Fruit fly (Drosophila melanogaster) whole organism, embryonic: ENCODE measurements around the gene CG11842.

ENCODE experiments used
- BEAF-32 ChIP-seq: fragments of 200-800 bp; sonication (Bioruptor generic); optimal IDR thresholded peaks from 3 replicates; lab custom pipeline; 2017; ENCODE audit warnings: missing biosample characterization, missing genetic modification characterization, mild to moderate bottlenecking, moderate library complexity, missing genetic modification reagents
- BtbVII ChIP-seq: fragments of 200-800 bp; sonication (Bioruptor generic); optimal IDR thresholded peaks from 3 replicates; lab custom pipeline; 2017; ENCODE audit warnings: missing biosample characterization, mild to moderate bottlenecking, missing genetic modification characterization
- CG10654 ChIP-seq: fragments of 200-800 bp; sonication (Bioruptor generic); optimal IDR thresholded peaks from 2 replicates; lab custom pipeline; 2016; ENCODE audit warnings: missing biosample characterization, missing genetic modification characterization
- CG10959 ChIP-seq: fragments of 200-800 bp; sonication (Bioruptor generic); IDR thresholded peaks from 2 replicates; pipeline ENCODE4 v1.3.6; 2022; ENCODE audit warnings: missing biosample characterization, missing genetic modification characterization
- CG12744 ChIP-seq: fragments of 200-800 bp; sonication (Bioruptor generic); optimal IDR thresholded peaks from 2 replicates; lab custom pipeline; 2016; ENCODE audit warnings: missing biosample characterization, missing genetic modification characterization
- CG13287 ChIP-seq: fragments of 200-800 bp; sonication (Bioruptor generic); IDR thresholded peaks from 2 replicates; pipeline ENCODE4 v1.3.6; 2022; ENCODE audit warnings: missing biosample characterization, missing genetic modification characterization; ENCODE audit not compliant: partially characterized antibody
- CG14667 ChIP-seq: fragments of 200-800 bp; sonication (Bioruptor generic); IDR thresholded peaks from 2 replicates; pipeline ENCODE4 v1.3.6; 2022; ENCODE audit warnings: missing biosample characterization, missing genetic modification characterization
- CG14965 ChIP-seq: fragments of 200-800 bp; sonication (Bioruptor generic); optimal IDR thresholded peaks from 2 replicates; lab custom pipeline; 2016; ENCODE audit warnings: missing biosample characterization, missing genetic modification characterization, borderline replicate concordance
- CG15073 ChIP-seq: fragments of 200-800 bp; sonication (Bioruptor generic); optimal IDR thresholded peaks from 2 replicates; lab custom pipeline; 2016; ENCODE audit warnings: missing biosample characterization, missing genetic modification characterization
- CG17328 ChIP-seq: fragments of 200-800 bp; sonication (Bioruptor generic); IDR thresholded peaks from 2 replicates; pipeline ENCODE4 v1.3.6; 2022; ENCODE audit warnings: missing biosample characterization, missing genetic modification characterization
- CG17361 ChIP-seq: fragments of 200-800 bp; sonication (Bioruptor generic); IDR thresholded peaks from 3 replicates; pipeline ENCODE4 v1.3.6; 2022; ENCODE audit warnings: missing biosample characterization, missing genetic modification characterization
- CG17385 ChIP-seq: fragments of 200-800 bp; sonication (Bioruptor generic); optimal IDR thresholded peaks from 3 replicates; lab custom pipeline; 2018; ENCODE audit warnings: missing biosample characterization, mild to moderate bottlenecking, missing genetic modification characterization
- CG2678 ChIP-seq: fragments of 200-800 bp; sonication (Bioruptor generic); optimal IDR thresholded peaks from 3 replicates; lab custom pipeline; 2019; ENCODE audit warnings: missing biosample characterization, mild to moderate bottlenecking, missing genetic modification characterization, moderate library complexity
- CG31441 ChIP-seq: fragments of 200-800 bp; sonication (Bioruptor generic); IDR thresholded peaks from 2 replicates; pipeline ENCODE4 v1.3.6; 2022; ENCODE audit warnings: missing biosample characterization, missing genetic modification characterization
- CG34224 ChIP-seq: fragments of 200-800 bp; sonication (Bioruptor generic); IDR thresholded peaks from 3 replicates; pipeline ENCODE4 v1.3.6; 2022; ENCODE audit warnings: missing biosample characterization, missing genetic modification characterization; ENCODE audit not compliant: partially characterized antibody
- CG34376 ChIP-seq: fragments of 200-800 bp; sonication (Bioruptor generic); optimal IDR thresholded peaks from 2 replicates; lab custom pipeline; 2018; ENCODE audit warnings: missing biosample characterization, mild to moderate bottlenecking, missing genetic modification characterization
- CG34422 ChIP-seq: fragments of 200-800 bp; sonication (Bioruptor generic); IDR thresholded peaks from 3 replicates; pipeline ENCODE4 v1.3.6; 2022; ENCODE audit warnings: missing biosample characterization, missing genetic modification characterization
- CG3726 ChIP-seq: fragments of 200-800 bp; sonication (Bioruptor generic); IDR thresholded peaks from 3 replicates; pipeline ENCODE4, ENCODE4 v1.3.6; 2022; ENCODE audit warnings: missing biosample characterization, missing genetic modification characterization
- CG7271 ChIP-seq: fragments of 200-800 bp; sonication (Bioruptor generic); optimal IDR thresholded peaks from 2 replicates; lab custom pipeline; 2018; ENCODE audit warnings: missing biosample characterization, mild to moderate bottlenecking, missing genetic modification characterization, moderate library complexity
- CG8290 ChIP-seq, 3 experiments: fragments of 200-800 bp; sonication (Bioruptor generic); optimal IDR thresholded peaks; 2 replicates each; lab custom pipeline; 2016 to 2019; ENCODE audit warnings: missing biosample characterization in 3 of 3, missing genetic modification characterization in 3 of 3, mild to moderate bottlenecking in 2 of 3, moderate library complexity in 1 of 3
- CG8924 ChIP-seq: fragments of 200-800 bp; optimal IDR thresholded peaks from 3 replicates; lab custom pipeline; 2019; ENCODE audit warnings: missing biosample characterization, mild to moderate bottlenecking, missing genetic modification characterization, moderate library complexity
- Dfd ChIP-seq, 2 experiments: fragments of >200 bp; optimal IDR thresholded peaks; 2 replicates each; lab custom pipeline; 2017; ENCODE audit warnings: missing biosample characterization in 2 of 2, missing genetic modification characterization in 2 of 2
- Dll ChIP-seq: fragments of 200-800 bp; sonication (Bioruptor generic); IDR thresholded peaks from 4 replicates; pipeline ENCODE4 v1.3.6; 2022; ENCODE audit warnings: missing biosample characterization, missing genetic modification characterization; ENCODE audit not compliant: partially characterized antibody
- Dp ChIP-seq: fragments of 200-800 bp; sonication (Bioruptor generic); optimal IDR thresholded peaks from 2 replicates; lab custom pipeline; 2018; ENCODE audit warnings: missing biosample characterization, mild to moderate bottlenecking, missing genetic modification characterization, moderate library complexity
- Dref ChIP-seq: fragments of 200-800 bp; sonication (Bioruptor generic); IDR thresholded peaks from 2 replicates; pipeline ENCODE4 v1.3.6; 2022; ENCODE audit warnings: missing biosample characterization, missing genetic modification characterization
- E2f2 ChIP-seq: fragments of 200-800 bp; sonication (Bioruptor generic); IDR thresholded peaks from 2 replicates; pipeline ENCODE4 v1.3.6; 2022; ENCODE audit warnings: missing biosample characterization, missing genetic modification characterization
- ERR ChIP-seq: fragments of 200-800 bp; sonication (Bioruptor generic); optimal IDR thresholded peaks from 2 replicates; lab custom pipeline; 2016; ENCODE audit warnings: missing biosample characterization, missing genetic modification characterization
- Ets97D ChIP-seq: fragments of 200-800 bp; sonication (Bioruptor generic); optimal IDR thresholded peaks from 3 replicates; lab custom pipeline; 2016; ENCODE audit warnings: missing biosample characterization, missing genetic modification characterization
- Hr51 ChIP-seq, 2 experiments: fragments of 200-800 bp; sonication (Bioruptor generic); optimal IDR thresholded peaks; 2 replicates in 1 of 2; 3 replicates in 1 of 2; lab custom pipeline; 2016 to 2018; ENCODE audit warnings: missing biosample characterization in 2 of 2, missing genetic modification characterization in 2 of 2, mild to moderate bottlenecking in 1 of 2, moderate library complexity in 1 of 2
- Med ChIP-seq: fragments of 200-800 bp; sonication (Bioruptor generic); peaks from one replicate; lab custom pipeline; 2016; ENCODE audit warnings: missing biosample characterization, missing genetic modification characterization, mild to moderate bottlenecking, inconsistent platforms, moderate library complexity
- Meics ChIP-seq: fragments of 200-800 bp; sonication (Bioruptor generic); optimal IDR thresholded peaks from 2 replicates; lab custom pipeline; 2017; ENCODE audit warnings: missing biosample characterization, mild to moderate bottlenecking, missing genetic modification characterization
- Nf-YB ChIP-seq: fragments of 200-800 bp; sonication (Bioruptor generic); optimal IDR thresholded peaks from 3 replicates; lab custom pipeline; 2019; ENCODE audit warnings: missing biosample characterization, mild to moderate bottlenecking, missing genetic modification characterization, moderate library complexity
- bcd ChIP-seq: fragments of 200-800 bp; sonication (Bioruptor generic); optimal IDR thresholded peaks from 2 replicates; lab custom pipeline; 2017; ENCODE audit warnings: missing biosample characterization, mild to moderate bottlenecking, missing genetic modification characterization
- dm ChIP-seq: fragments of 200-800 bp; sonication (Bioruptor generic); optimal IDR thresholded peaks from 3 replicates; lab custom pipeline; 2016; ENCODE audit warnings: missing biosample characterization, missing genetic modification characterization
- dpn ChIP-seq, 2 experiments: fragments of 200-800 bp; sonication (Bioruptor generic); optimal IDR thresholded peaks; 3 replicates each; lab custom pipeline; 2016; ENCODE audit warnings: missing biosample characterization in 2 of 2, missing genetic modification characterization in 2 of 2
- fd3F ChIP-seq: fragments of 200-800 bp; sonication (Bioruptor generic); optimal IDR thresholded peaks from 2 replicates; lab custom pipeline; 2018; ENCODE audit warnings: missing biosample characterization, mild to moderate bottlenecking, missing genetic modification characterization, moderate library complexity
- gce ChIP-seq: fragments of 200-800 bp; sonication (Bioruptor generic); IDR thresholded peaks from 3 replicates; pipeline ENCODE4 v1.3.6; 2022; ENCODE audit warnings: missing biosample characterization, missing genetic modification characterization
- h ChIP-seq: fragments of >200 bp; optimal IDR thresholded peaks from 2 replicates; lab custom pipeline; 2017
- her ChIP-seq: fragments of 200-800 bp; sonication (Bioruptor generic); optimal IDR thresholded peaks from 2 replicates; lab custom pipeline; 2016; ENCODE audit warnings: missing biosample characterization, missing genetic modification characterization
- ken ChIP-seq: fragments of 200-800 bp; sonication (Bioruptor generic); IDR thresholded peaks from 3 replicates; pipeline ENCODE4 v1.3.6; 2022; ENCODE audit warnings: missing biosample characterization, missing genetic modification characterization
- knrl ChIP-seq: fragments of 200-800 bp; sonication (Bioruptor generic); IDR thresholded peaks from 3 replicates; pipeline ENCODE4 v1.3.6; 2022; ENCODE audit warnings: missing biosample characterization, missing genetic modification characterization; ENCODE audit not compliant: partially characterized antibody
- onecut ChIP-seq: fragments of 200-800 bp; sonication (Bioruptor generic); IDR thresholded peaks from 2 replicates; pipeline ENCODE4 v1.3.6; 2022; ENCODE audit warnings: missing biosample characterization, missing genetic modification characterization
- ro ChIP-seq: fragments of 200-800 bp; sonication (Bioruptor generic); IDR thresholded peaks from 2 replicates; pipeline ENCODE4 v1.3.6; 2022; ENCODE audit warnings: missing biosample characterization, missing genetic modification characterization
- sisA ChIP-seq: fragments of 200-800 bp; sonication (Bioruptor generic); IDR thresholded peaks from 2 replicates; pipeline ENCODE4 v1.3.6; 2022; ENCODE audit warnings: missing biosample characterization, missing genetic modification characterization
- ssp ChIP-seq: fragments of 200-800 bp; sonication (Bioruptor generic); IDR thresholded peaks from 2 replicates; pipeline ENCODE4 v1.3.6; 2022; ENCODE audit warnings: missing biosample characterization, missing genetic modification characterization
- twi ChIP-seq: fragments of 200-800 bp; optimal IDR thresholded peaks from 2 replicates; lab custom pipeline; 2019; ENCODE audit warnings: missing biosample characterization, mild to moderate bottlenecking, missing genetic modification characterization, moderate library complexity

Gene CG11842

DNA sequence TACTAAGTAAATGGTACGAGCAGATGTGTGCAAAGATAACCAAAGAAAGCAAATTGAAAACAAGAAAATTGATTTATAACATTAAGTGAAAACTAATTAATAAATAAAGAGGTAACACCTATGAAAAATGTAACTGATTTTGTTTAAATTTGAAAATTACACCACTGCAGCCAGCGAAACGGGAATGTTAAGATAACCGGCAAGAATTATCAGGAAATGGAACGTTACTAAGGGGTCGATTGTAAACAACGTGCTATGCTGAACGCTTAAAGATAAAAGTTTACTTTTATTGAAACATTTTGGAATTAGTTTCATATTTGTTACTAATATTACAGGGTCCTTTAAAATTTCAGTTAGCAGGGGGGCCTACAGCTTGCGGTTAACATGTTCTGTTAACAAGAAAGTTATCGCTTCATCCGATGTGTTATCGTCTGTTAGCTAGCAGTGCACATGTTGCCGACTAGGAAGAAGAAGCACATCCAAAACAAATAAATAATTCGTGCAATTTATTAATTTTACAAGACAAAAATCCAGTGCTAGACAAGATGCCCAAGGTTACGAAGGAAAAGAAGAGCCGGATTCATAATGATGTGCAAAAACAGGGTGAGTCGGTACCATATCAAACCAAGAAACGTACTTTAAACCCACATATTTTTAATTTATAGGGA lies 3.3 kb upstream of the CG11842 start, which contains the start of gene CG11837 (continued):
- TF ChIP-seq Dfd (GFP tag; optimal IDR thresholded peaks at IDR 0.05; lab: Kevin White, UChicago) (no peak), CG2678 (tag; lab: Kevin White, UChicago) (no peak), CG31441 (GFP tag; lab: Robert Waterston, UW) (no peak), BtbVII (no peak), CG34422 (peak; percentile 14; the same call in 1 of the 3 replicates), her (no peak), CG17385 (GFP tag; lab: Kevin White, UChicago) (peak; percentile 93), dpn (GFP tag; optimal IDR thresholded peaks at IDR 0.05; lab: Kevin White, UChicago) (no peak), BEAF-32 (GFP tag; lab: Kevin White, UChicago) (peak; percentile 29), CG17328 (no peak), Dp (GFP tag; lab: Kevin White, UChicago) (peak; percentile 5), CG14667 (GFP tag; lab: Robert Waterston, UW) (no peak), CG3726 (GFP tag; lab: Robert Waterston, UW) (no peak), gce (no peak), Dref (GFP tag; lab: Robert Waterston, UW) (peak; percentile 49), CG17361 (GFP tag; lab: Robert Waterston, UW) (no peak), CG10654 (no peak), CG15073 (GFP tag; lab: Kevin White, UChicago) (no peak), CG34376 (GFP tag; lab: Kevin White, UChicago) (no peak), onecut (no peak), CG14965 (no peak), dm (GFP tag; lab: Kevin White, UChicago) (peak; percentile 86), CG8290 (GFP tag; optimal IDR thresholded peaks at IDR 0.05; lab: Kevin White, UChicago) (no peak), CG8290 (tag; optimal IDR thresholded peaks at IDR 0.05; lab: Kevin White, UChicago) (no peak), CG34224 (GFP tag; lab: Robert Waterston, UW) (peak; percentile 56; the same call in 1 of the 3 replicates), ssp (GFP tag; lab: Robert Waterston, UW) (no peak), sisA (no peak), Ets97D (no peak), Dll (GFP tag; lab: Robert Waterston, UW) (peak; percentile 49; the same call in 1 of the 4 replicates), h (no peak), Med (GFP tag; lab: Kevin White, UChicago) (peak; percentile 28), twi (no peak), Meics (no peak), E2f2 (GFP tag; lab: Robert Waterston, UW) (peak; percentile 16; the same call in 1 of the 2 replicates), bcd (GFP tag; lab: Kevin White, UChicago) (no peak)

DNA sequence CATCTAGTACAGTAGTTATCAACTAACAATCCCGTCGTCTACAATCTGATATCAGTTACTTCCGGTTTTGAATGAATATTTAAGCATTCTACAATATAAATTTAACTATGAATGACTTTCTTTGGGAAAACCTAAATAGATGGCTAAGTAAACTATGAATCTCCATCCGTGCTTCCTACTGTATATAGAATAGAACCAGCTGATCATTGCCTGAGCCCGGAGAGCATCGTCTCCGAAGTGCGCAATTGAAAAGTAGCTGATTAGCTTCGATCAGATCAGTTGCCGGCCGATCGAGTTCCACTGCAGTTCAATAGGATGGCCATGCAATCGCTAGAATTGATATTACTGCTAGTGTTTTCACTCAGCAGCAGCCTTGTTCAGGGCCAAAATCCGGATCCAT lies 1.7 kb upstream of the CG11842 start, which contains the start of gene CG11841:
Gene CG11841 (plus strand): TSS at position 301 of the 400 bp plus-strand sequence.
- TF ChIP-seq Nf-YB (no peak), CG12744 (no peak), twi (no peak), BtbVII (no peak), CG13287 (GFP tag; lab: Robert Waterston, UW) (no peak), ERR (GFP tag; lab: Kevin White, UChicago) (no peak), ken (GFP tag; lab: Robert Waterston, UW) (no peak), CG10959 (GFP tag; lab: Robert Waterston, UW) (no peak), Meics (no peak), fd3F (GFP tag; lab: Kevin White, UChicago) (no peak), CG8924 (no peak), ro (GFP tag; lab: Robert Waterston, UW) (no peak), Hr51 (GFP tag; optimal IDR thresholded peaks at IDR 0.05; lab: Kevin White, UChicago) (no peak), knrl (no peak), CG7271 (tag; lab: Kevin White, UChicago) (no peak)
